Fruit fly (Drosophila melanogaster) whole organism, pupa: ENCODE data around the gene CG16820.

ENCODE experiments used
- CG10348 ChIP-seq: fragments of 200-800 bp; sonication (Bioruptor generic); IDR thresholded peaks from 2 replicates; pipeline ENCODE4 v1.3.6; 2022; ENCODE audit warnings: missing biosample characterization, missing genetic modification characterization
- CG12605 ChIP-seq: fragments of 200-800 bp; sonication (Bioruptor generic); IDR thresholded peaks from 2 replicates; pipeline ENCODE4 v1.3.6; 2022; ENCODE audit warnings: missing biosample characterization, missing genetic modification characterization
- CG13204 ChIP-seq: fragments of 200-800 bp; sonication (Bioruptor generic); optimal IDR thresholded peaks from 2 replicates; lab custom pipeline; 2018; ENCODE audit warnings: missing biosample characterization, mild to moderate bottlenecking, missing genetic modification characterization, moderate library complexity
- CG14655 ChIP-seq: fragments of 200-800 bp; sonication (Bioruptor generic); optimal IDR thresholded peaks from 3 replicates; lab custom pipeline; 2017; ENCODE audit warnings: mild to moderate bottlenecking, missing biosample characterization, missing genetic modification reagents, missing genetic modification characterization
- CG15710 ChIP-seq: fragments of 200-800 bp; sonication (Bioruptor generic); optimal IDR thresholded peaks from 2 replicates; lab custom pipeline; 2018; ENCODE audit warnings: missing biosample characterization, mild to moderate bottlenecking, missing genetic modification characterization, moderate library complexity
- CG17806 ChIP-seq: fragments of 200-800 bp; sonication (Bioruptor generic); optimal IDR thresholded peaks from 2 replicates; lab custom pipeline; 2018; ENCODE audit warnings: missing biosample characterization, mild to moderate bottlenecking, missing genetic modification characterization, moderate library complexity
- CG32121 ChIP-seq: fragments of 200-800 bp; sonication (Bioruptor generic); IDR thresholded peaks from 2 replicates; pipeline ENCODE4 v1.3.6; 2022; ENCODE audit warnings: missing biosample characterization, missing genetic modification characterization
- CG34367 ChIP-seq: fragments of 200-800 bp; sonication (Bioruptor generic); optimal IDR thresholded peaks from 2 replicates; lab custom pipeline; 2018; ENCODE audit warnings: missing biosample characterization, mild to moderate bottlenecking, missing genetic modification characterization
- CG4496 ChIP-seq: fragments of 200-800 bp; sonication (Bioruptor generic); IDR thresholded peaks from 3 replicates; pipeline ENCODE4 v1.3.6; 2022; ENCODE audit warnings: missing biosample characterization, missing genetic modification characterization
- CG8159 ChIP-seq: fragments of 200-800 bp; sonication (Bioruptor generic); optimal IDR thresholded peaks from 3 replicates; lab custom pipeline; 2018; ENCODE audit warnings: missing biosample characterization, mild to moderate bottlenecking, missing genetic modification characterization, moderate library complexity
- CG8301 ChIP-seq: fragments of 200-800 bp; sonication (Bioruptor generic); optimal IDR thresholded peaks from 2 replicates; lab custom pipeline; 2018; ENCODE audit warnings: missing biosample characterization, mild to moderate bottlenecking, missing genetic modification characterization
- CG9948 ChIP-seq: fragments of 200-800 bp; sonication (Bioruptor generic); optimal IDR thresholded peaks from 2 replicates; lab custom pipeline; 2018; ENCODE audit warnings: missing biosample characterization, mild to moderate bottlenecking, missing genetic modification characterization, moderate library complexity
- D1 ChIP-seq: fragments of 200-800 bp; sonication (Bioruptor generic); optimal IDR thresholded peaks from 2 replicates; lab custom pipeline; 2018; ENCODE audit warnings: missing biosample characterization, mild to moderate bottlenecking, missing genetic modification characterization, moderate library complexity
- EcR ChIP-seq: fragments of 200-800 bp; sonication (Bioruptor generic); optimal IDR thresholded peaks from 3 replicates; lab custom pipeline; 2019; ENCODE audit warnings: missing biosample characterization, missing genetic modification characterization, mild to moderate bottlenecking, moderate library complexity, missing genetic modification reagents
- Ets98B ChIP-seq: fragments of 200-800 bp; sonication (Bioruptor generic); IDR thresholded peaks from 2 replicates; pipeline ENCODE4 v1.3.6; 2022; ENCODE audit warnings: missing biosample characterization, missing genetic modification characterization
- Pif1A ChIP-seq: fragments of 200-800 bp; sonication (Bioruptor generic); optimal IDR thresholded peaks from 3 replicates; lab custom pipeline; 2016; ENCODE audit warnings: missing biosample characterization, missing genetic modification characterization
- Pif1B ChIP-seq: fragments of 200-800 bp; sonication (Bioruptor generic); optimal IDR thresholded peaks from 3 replicates; lab custom pipeline; 2016; ENCODE audit warnings: missing biosample characterization, missing genetic modification characterization
- Snoo ChIP-seq: fragments of 200-800 bp; sonication (Bioruptor generic); optimal IDR thresholded peaks from 3 replicates; lab custom pipeline; 2017; ENCODE audit warnings: missing biosample characterization, mild to moderate bottlenecking, missing genetic modification characterization, inconsistent platforms
- fd96Ca ChIP-seq: fragments of 200-800 bp; sonication (Bioruptor generic); IDR thresholded peaks from 3 replicates; pipeline ENCODE4 v1.3.6; 2022; ENCODE audit warnings: missing biosample characterization, missing genetic modification characterization
- gl ChIP-seq: fragments of 200-800 bp; sonication (Bioruptor generic); optimal IDR thresholded peaks from 2 replicates; lab custom pipeline; 2018; ENCODE audit warnings: missing biosample characterization, mild to moderate bottlenecking, missing genetic modification characterization
- rn ChIP-seq: fragments of 200-800 bp; sonication (Bioruptor generic); IDR thresholded peaks from 2 replicates; pipeline ENCODE4 v1.3.6; 2022; ENCODE audit warnings: missing biosample characterization, missing genetic modification characterization

The CG16820 gene

DNA sequence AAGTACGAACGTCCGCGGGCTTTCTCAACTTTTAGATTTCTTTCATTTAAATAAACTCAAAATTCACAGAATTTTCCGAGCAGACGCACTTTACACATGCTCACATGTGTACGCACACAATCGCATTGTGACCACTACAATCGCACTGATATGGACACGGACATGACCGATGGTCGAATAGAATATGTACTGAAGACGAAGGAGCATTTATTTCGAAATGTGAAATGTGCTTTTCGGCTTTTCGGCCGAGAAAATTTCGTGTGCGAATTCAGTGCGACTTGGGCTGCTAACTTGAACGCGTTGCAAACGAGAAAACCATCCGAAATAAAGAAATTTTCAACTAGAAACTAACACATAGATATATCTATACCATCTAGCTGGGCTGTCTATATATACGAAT lies 14.7 kb downstream of the CG16820 start, which contains the start of gene CG44085:
Gene CG44085 (plus strand): TSS at position 269 of the 400 bp plus-strand sequence.
- TF ChIP-seq CG17806 (tag; lab: Kevin White, UChicago) = no peak
- TF ChIP-seq CG34367 (tag; lab: Kevin White, UChicago) = no peak

DNA sequence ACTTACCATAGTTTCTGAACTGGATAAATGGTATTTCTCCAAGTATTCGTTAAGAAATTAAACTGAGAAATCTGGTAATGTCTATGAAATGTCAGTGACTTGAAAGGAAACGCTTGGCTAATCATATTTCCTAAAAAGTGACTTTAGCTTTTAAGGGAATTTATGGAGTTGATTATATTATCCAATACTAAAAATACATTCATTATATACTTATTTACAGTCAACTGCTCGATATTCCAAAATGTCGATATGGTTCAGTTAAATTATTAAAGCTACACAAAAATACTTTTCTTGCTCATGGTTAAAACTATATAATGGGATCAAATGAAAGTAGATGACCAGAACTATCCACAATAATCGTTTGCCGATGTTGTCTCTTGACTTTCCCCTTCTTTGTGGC lies 19.7 kb downstream of the CG16820 start, which contains the start of gene CG31848:
Gene CG31848 (minus strand): TSS at position 101 of the 400 bp plus-strand sequence.
- TF ChIP-seq EcR (GFP tag; lab: Kevin White, UChicago) = no peak
- TF ChIP-seq CG32121 (GFP tag; lab: Robert Waterston, UW) = no peak
- TF ChIP-seq Pif1B (GFP tag; lab: Kevin White, UChicago) = no peak
- no peak for TF ChIP-seq CG10348 (GFP tag; lab: Robert Waterston, UW)
- no peak for TF ChIP-seq CG4496 (GFP tag; lab: Robert Waterston, UW)

DNA sequence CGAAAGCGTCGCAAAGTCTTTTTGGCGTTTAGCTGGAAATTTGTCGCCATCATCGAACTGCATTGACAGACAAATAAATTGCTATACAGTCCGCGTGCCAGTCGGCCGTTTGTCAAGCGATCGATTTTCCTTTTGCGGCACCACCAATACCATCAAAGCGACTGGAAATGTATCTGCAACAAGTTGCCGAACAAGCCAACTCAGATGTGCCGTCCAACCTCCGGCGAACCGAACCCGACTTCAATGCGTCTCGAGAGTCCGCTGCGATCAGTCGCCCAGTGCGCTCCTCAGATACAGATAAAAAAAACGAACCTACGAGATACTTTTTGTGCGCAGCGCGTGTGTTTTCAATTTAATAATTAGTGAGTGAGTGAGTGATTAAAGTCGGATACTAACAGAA lies 20.6 kb downstream of the CG16820 start:
- TF ChIP-seq EcR (GFP tag; lab: Kevin White, UChicago) (peak; percentile 21), CG13204 (GFP tag; lab: Kevin White, UChicago) (peak; percentile 49), CG14655 (GFP tag; lab: Kevin White, UChicago) (peak; percentile 11), CG10348 (GFP tag; lab: Robert Waterston, UW) (no peak), Snoo (tag; lab: Kevin White, UChicago) (no peak), CG4496 (GFP tag; lab: Robert Waterston, UW) (0 out of 3 replicates have a peak, but pooled peaks have one; percentile 7)

DNA sequence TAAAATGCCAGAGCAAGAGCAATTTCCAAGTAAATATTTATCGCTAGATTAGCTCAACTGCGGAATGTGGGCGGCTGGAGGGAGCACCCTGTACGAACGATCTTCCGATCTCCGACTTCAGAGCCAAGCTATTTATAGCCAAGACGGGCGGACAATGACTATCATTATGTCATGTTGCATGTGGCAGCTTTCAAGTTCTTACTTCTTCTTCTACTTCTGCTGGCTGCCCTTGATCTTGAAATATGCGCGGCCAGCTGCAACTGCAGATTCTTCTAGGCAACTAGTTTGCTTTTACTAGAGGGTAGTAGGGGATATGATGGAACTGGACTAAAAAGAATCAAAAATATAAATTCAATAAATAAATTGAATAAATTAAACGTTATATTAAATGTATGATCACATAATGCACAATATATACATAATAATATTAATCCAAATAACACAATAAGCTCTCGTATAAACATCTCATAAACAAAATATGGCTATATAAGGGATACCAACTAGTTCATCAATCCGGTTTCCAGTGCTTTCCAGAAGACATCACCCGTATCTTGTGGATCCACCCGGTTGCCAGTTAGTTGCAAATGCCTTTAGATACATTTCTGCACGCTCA lies 22.1 kb downstream of the CG16820 start:
- TF ChIP-seq gl (tag; lab: Kevin White, UChicago) = no peak
- TF ChIP-seq EcR (GFP tag; lab: Kevin White, UChicago) = peak; percentile 74
- TF ChIP-seq CG34367 (tag; lab: Kevin White, UChicago) = peak; percentile 12
- no peak for TF ChIP-seq CG13204 (GFP tag; lab: Kevin White, UChicago)
- no peak for TF ChIP-seq Snoo (tag; lab: Kevin White, UChicago)
- TF ChIP-seq CG15710 (tag; lab: Kevin White, UChicago) = peak; percentile 46
- TF ChIP-seq rn (GFP tag; lab: Robert Waterston, UW) = no peak
- TF ChIP-seq fd96Ca (GFP tag; lab: Robert Waterston, UW) = no peak
- TF ChIP-seq CG9948 (tag; lab: Kevin White, UChicago) = peak; percentile 65
- peak; percentile 60 for TF ChIP-seq D1 (tag; lab: Kevin White, UChicago)
- TF ChIP-seq CG10348 (GFP tag; lab: Robert Waterston, UW) = no peak
- peak; percentile 58 for TF ChIP-seq CG17806 (tag; lab: Kevin White, UChicago)
- TF ChIP-seq CG12605 = peak; percentile 21; the same call in 1 of the 2 replicates
- no peak for TF ChIP-seq CG32121 (GFP tag; lab: Robert Waterston, UW)
- TF ChIP-seq CG8301 (tag; lab: Kevin White, UChicago) = peak; percentile 52
- TF ChIP-seq Pif1B (GFP tag; lab: Kevin White, UChicago) = peak; percentile 33
- peak; percentile 7 for TF ChIP-seq Pif1A (GFP tag; lab: Kevin White, UChicago)
- peak; percentile 42; the same call in 1 of the 3 replicates for TF ChIP-seq CG4496 (GFP tag; lab: Robert Waterston, UW)
- TF ChIP-seq CG14655 (GFP tag; lab: Kevin White, UChicago) = peak; percentile 71
- no peak for TF ChIP-seq Ets98B (GFP tag; lab: Robert Waterston, UW)
- peak; percentile 76 for TF ChIP-seq CG8159

DNA sequence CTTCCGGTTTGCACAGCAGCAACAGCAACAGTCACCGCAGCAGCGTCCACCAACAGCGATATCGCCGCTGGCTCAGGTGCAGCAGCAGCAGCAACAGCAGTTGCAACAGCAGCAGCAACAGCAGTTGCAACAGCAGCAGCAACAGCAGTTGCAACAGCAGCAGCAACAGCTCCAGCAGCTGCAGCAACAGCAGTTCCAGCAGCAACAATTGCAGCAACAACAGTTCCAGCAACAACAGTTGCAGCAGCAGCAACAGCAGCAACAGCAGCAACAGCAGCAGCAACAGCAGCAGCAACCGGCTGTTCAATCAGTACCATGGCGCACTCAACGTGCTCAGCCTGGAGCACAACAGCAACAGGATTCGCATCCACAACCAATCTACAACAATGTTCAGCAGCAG lies 26.5 kb downstream of the CG16820 start:
- TF ChIP-seq CG13204 (GFP tag; lab: Kevin White, UChicago) = peak; percentile 65
- no peak for TF ChIP-seq CG14655 (GFP tag; lab: Kevin White, UChicago)

DNA sequence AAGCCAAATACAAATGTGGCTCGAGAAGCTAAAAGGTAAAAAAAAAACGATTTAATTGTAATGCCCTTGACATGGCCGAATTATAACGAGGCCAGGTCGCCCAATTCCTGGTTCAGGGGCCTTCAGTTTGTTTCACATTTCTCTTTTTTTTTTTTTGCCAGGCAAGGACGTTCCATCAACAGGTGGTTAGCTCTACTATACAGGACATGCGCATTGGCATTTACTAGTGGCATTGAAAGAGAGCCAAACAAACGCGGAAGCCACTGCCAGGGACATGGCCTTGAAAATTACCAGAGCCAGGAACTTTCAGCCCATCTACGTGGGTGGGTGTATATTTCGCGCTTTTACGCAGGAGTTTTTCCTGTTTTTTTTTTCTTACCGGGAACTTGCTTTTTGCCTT lies 39.8 kb downstream of the CG16820 start:
- TF ChIP-seq CG12605 = peak; percentile 90; the same call in 1 of the 2 replicates
- no peak for TF ChIP-seq Ets98B (GFP tag; lab: Robert Waterston, UW)

DNA sequence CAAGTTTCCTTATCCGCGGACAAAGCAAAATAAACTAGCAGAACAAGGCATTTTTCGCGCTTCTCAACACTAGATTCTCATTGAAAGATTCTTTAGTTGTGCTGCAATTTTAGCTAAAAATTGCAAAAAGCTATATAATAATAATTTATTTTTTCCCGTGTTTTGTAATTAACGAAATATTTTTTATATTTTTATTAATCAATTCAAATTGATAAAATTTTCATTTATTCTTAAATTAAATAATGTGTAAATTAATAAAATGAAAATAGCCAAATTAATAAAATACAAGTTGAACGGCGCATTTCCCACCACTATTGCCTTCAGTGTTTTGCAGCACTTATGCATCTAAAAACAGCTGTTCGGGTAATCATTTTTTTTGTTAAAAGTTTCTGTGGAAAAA lies 40.4 kb downstream of the CG16820 start, which contains the start of the genes Drep4 and Uvrag:
Gene Drep4 (minus strand): TSS at position 7 of the 400 bp plus-strand sequence.
Gene Uvrag (plus strand): TSS at position 322 of the 400 bp plus-strand sequence.
- peak; percentile 50 for TF ChIP-seq CG17806 (tag; lab: Kevin White, UChicago)
- peak; percentile 47 for TF ChIP-seq D1 (tag; lab: Kevin White, UChicago)
- no peak for TF ChIP-seq CG34367 (tag; lab: Kevin White, UChicago)
- 0 out of 2 replicates have a peak, but pooled peaks have one; percentile 12 for TF ChIP-seq rn (GFP tag; lab: Robert Waterston, UW)
- peak; percentile 69 for TF ChIP-seq CG8159
- TF ChIP-seq CG4496 (GFP tag; lab: Robert Waterston, UW) = no peak
- peak; percentile 51 for TF ChIP-seq Snoo (tag; lab: Kevin White, UChicago)
